Fruit fly (Drosophila melanogaster) whole organism: ENCODE results near the gene PH4alphaNE2.
A peak's percentile ranks its signal among the peaks of the same experiment; 100 is the strongest.

Experiments used
- CG8478 ChIP-seq: fragments of >200 bp; optimal IDR thresholded peaks from 2 replicates; lab custom pipeline; 2018; ENCODE audit warnings: inconsistent platforms
- Dll ChIP-seq: fragments of >200 bp; optimal IDR thresholded peaks from 2 replicates; lab custom pipeline; 2017
- EcR ChIP-seq, 2 experiments: fragments of >200 bp; optimal IDR thresholded peaks; 2 replicates each; lab custom pipeline; 2017; ENCODE audit warnings: missing biosample characterization in 2 of 2, missing genetic modification characterization in 2 of 2, missing genetic modification reagents in 2 of 2
- pan ChIP-seq: fragments of >200 bp; optimal IDR thresholded peaks from 2 replicates; lab custom pipeline; 2017
- psq ChIP-seq: fragments of >200 bp; optimal IDR thresholded peaks from 2 replicates; lab custom pipeline; 2017
- usp ChIP-seq: fragments of >200 bp; optimal IDR thresholded peaks from 2 replicates; lab custom pipeline; 2017; ENCODE audit warnings: missing biosample characterization, missing genetic modification characterization, mixed read lengths

PH4alphaNE2 gene

DNA sequence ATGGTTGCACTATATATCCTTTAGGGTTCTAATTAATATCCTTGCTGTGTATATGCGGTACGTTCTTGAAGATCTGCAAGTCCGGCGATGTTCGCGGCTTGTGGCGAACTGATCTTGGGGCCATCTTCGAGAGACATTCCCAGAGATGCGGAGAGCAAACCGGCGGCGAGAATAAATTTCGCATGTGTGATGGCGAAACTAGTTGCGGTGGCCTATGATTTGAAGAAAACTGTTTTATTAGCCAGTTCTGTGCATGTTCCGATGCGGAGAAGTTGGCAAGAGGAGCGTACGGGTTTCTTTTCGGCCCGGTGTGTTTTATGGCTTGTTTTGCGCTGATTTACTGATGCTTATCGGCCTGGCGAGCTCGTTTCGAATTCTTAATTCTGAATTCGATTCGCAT is 11.8 kb downstream of the PH4alphaNE2 start, which contains the start of gene PH4alphaNE1:
Gene PH4alphaNE1, minus strand, starts transcription at position 101 of the 400 bp plus-strand sequence.
- TF ChIP-seq pan (lab: Kevin White, UChicago) (no peak), Dll (lab: Kevin White, UChicago) (no peak), psq (no peak), usp (GFP tag; lab: Kevin White, UChicago) (no peak), CG8478 (lab: Kevin White, UChicago) (no peak), EcR (GFP tag; optimal IDR thresholded peaks at IDR 0.05; lab: Kevin White, UChicago) (no peak)

DNA sequence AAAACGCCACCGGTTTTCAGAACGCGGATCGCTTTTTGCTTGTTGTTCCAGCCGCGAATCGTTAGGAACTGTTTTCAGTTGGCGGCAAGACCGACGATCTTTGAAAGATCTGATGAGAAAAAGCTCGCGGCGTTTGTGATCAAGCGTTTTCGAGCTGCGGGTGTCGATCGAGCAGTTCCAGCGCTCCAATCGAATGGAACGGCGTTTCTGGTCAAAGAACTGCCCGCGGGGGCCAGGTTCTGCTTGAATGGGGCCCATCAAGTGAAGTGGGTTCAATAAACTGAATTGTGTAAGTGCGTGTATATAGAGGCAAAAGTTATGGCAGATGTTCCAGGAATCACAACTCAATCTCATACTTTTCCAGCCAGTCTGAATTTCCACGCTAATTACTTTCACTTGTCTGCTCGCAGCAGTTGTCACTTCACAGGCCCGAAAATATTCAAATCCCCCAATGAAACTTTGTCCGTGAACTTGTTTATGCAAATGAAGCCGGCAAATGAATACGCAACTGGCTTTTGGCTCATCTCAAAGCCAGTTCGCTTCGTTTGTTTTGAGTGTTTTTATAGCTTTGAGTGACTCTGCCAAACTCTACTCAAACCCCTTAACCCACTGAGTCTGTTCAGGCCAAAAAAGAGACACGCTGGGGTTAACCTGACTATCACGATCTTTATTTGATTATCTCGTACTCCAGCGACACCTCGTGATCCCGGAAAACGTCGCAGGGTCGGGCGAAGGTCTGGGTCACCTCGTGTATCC is 15.7 kb downstream of the PH4alphaNE2 start, which contains the start of gene PH4alphaMP:
Gene PH4alphaMP, minus strand, starts transcription at position 51 of the 756 bp plus-strand sequence.
- no peak for TF ChIP-seq pan (lab: Kevin White, UChicago)
- peak in 1 of 2 experiments; percentile 41 for TF ChIP-seq EcR (GFP tag; optimal IDR thresholded peaks at IDR 0.05; lab: Kevin White, UChicago)

dm6 chr3R:30489797-30490196 is 22.2 kb downstream of the PH4alphaNE2 start, which contains the start of gene PH4alphaSG2:
PH4alphaSG2 (plus strand) TSS chr3R:30490074.
- TF ChIP-seq Dll (lab: Kevin White, UChicago) (no peak), psq (no peak), EcR (GFP tag; optimal IDR thresholded peaks at IDR 0.05; lab: Kevin White, UChicago) (no peak), CG8478 (lab: Kevin White, UChicago) (no peak), usp (GFP tag; lab: Kevin White, UChicago) (no peak), pan (lab: Kevin White, UChicago) (no peak)

DNA sequence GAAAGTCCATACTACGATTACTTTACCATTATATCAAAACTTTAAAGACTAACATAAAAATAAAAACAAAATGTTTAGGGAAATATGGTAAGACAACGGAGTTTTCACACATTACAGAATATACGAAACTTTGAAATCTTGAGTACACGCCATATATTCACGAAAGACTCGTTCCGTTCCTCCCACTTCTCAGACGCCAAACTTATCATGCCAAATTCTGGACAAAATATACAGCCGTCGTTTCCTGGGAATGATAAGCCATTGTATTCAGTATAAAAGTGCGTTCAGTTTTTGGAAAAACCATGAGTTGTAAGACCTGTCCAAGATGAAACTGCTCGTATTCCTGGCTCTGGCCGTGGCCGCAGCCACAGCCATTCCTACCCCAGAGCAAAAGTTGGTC is 23.4 kb downstream of the PH4alphaNE2 start, which contains the start of gene Jon99Fi:
Gene Jon99Fi, plus strand, starts transcription at position 301 of the 400 bp plus-strand sequence.
- no peak for TF ChIP-seq usp (GFP tag; lab: Kevin White, UChicago)
- no peak for TF ChIP-seq pan (lab: Kevin White, UChicago)

dm6 chr3R:30487828-30488227 is 24.2 kb downstream of the PH4alphaNE2 start, which contains the start of gene Jon99Fii:
Jon99Fii (minus strand) TSS chr3R:30487928.
- TF ChIP-seq Dll (lab: Kevin White, UChicago) (no peak), pan (lab: Kevin White, UChicago) (no peak), EcR (GFP tag; optimal IDR thresholded peaks at IDR 0.05; lab: Kevin White, UChicago) (no peak), CG8478 (lab: Kevin White, UChicago) (no peak), psq (no peak), usp (GFP tag; lab: Kevin White, UChicago) (no peak)

dm6 chr3R:30476367-30476766 is 35.6 kb downstream of the PH4alphaNE2 start, which contains the start of gene spdo:
spdo (plus strand) TSS chr3R:30476684.
- TF ChIP-seq Dll (lab: Kevin White, UChicago), result no peak
- no peak for TF ChIP-seq EcR (GFP tag; optimal IDR thresholded peaks at IDR 0.05; lab: Kevin White, UChicago)
- TF ChIP-seq psq, result no peak
- no peak for TF ChIP-seq CG8478 (lab: Kevin White, UChicago)
- TF ChIP-seq usp (GFP tag; lab: Kevin White, UChicago), result no peak
- TF ChIP-seq pan (lab: Kevin White, UChicago), result no peak

dm6 chr3R:30475910-30476309 is 36.1 kb downstream of the PH4alphaNE2 start:
- TF ChIP-seq Dll (lab: Kevin White, UChicago) (no peak), EcR (GFP tag; optimal IDR thresholded peaks at IDR 0.05; lab: Kevin White, UChicago) (no peak), pan (lab: Kevin White, UChicago) (peak; percentile 19), usp (GFP tag; lab: Kevin White, UChicago) (no peak), CG8478 (lab: Kevin White, UChicago) (no peak)

DNA sequence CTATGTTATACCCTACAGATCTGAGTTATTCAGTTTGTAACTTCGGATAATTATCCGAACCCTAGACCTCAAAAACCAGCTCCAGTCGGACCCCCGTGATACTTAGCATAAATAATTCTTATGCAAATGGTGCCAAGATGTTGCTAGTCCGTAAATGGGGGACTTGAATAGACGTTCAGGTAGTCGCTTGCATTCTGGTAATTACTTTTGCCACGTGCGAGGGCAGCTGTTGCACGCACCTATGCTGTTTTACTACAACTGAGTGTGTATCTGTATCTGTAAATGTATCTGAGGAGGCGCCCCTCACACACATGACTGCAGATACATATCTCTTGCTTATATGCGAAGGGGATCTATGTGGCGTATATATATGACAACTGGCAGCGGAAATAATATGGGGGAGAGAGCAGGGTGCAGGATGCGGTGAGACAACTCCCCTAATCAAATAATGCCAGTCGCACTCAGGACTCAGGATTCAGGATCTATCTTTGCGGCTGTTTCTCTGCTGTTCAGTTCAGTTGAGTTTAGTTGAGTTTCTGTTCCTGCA is 37.3 kb downstream of the PH4alphaNE2 start:
- TF ChIP-seq usp (GFP tag; lab: Kevin White, UChicago) (no peak), EcR (GFP tag; optimal IDR thresholded peaks at IDR 0.05; lab: Kevin White, UChicago) (no peak), pan (lab: Kevin White, UChicago) (no peak), CG8478 (lab: Kevin White, UChicago) (no peak), Dll (lab: Kevin White, UChicago) (no peak), psq (no peak)

dm6 chr3R:30472331-30472730 is 39.7 kb downstream of the PH4alphaNE2 start:
- TF ChIP-seq Dll (lab: Kevin White, UChicago) (no peak), usp (GFP tag; lab: Kevin White, UChicago) (no peak), psq (no peak), pan (lab: Kevin White, UChicago) (no peak), CG8478 (lab: Kevin White, UChicago) (no peak), EcR (GFP tag; optimal IDR thresholded peaks at IDR 0.05; lab: Kevin White, UChicago) (no peak)

dm6 chr3R:30470690-30471089 is 41.3 kb downstream of the PH4alphaNE2 start:
- TF ChIP-seq pan (lab: Kevin White, UChicago), result no peak
- TF ChIP-seq EcR (GFP tag; optimal IDR thresholded peaks at IDR 0.05; lab: Kevin White, UChicago), result no peak
- no peak for TF ChIP-seq psq
- no peak for TF ChIP-seq usp (GFP tag; lab: Kevin White, UChicago)

DNA sequence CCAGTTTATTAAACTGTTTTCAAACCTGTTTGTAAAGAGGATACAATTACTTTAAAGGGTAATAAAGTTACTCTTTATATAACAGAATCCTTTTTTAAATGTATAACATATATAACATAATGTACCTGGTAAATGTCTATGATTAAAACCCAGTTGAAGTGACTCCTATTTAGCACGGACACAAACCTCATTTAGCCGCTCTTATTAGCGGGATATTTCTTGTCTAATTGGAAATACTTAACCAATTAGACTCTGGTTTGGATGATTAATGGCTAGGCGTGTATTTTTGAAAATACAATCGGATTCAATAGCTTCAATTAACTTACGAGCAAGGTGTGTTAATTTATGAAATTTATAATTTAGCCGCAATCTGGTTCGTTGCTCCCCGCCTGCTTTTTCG is 45.0 kb downstream of the PH4alphaNE2 start:
- TF ChIP-seq pan (lab: Kevin White, UChicago), result no peak
- no peak for TF ChIP-seq Dll (lab: Kevin White, UChicago)
- TF ChIP-seq usp (GFP tag; lab: Kevin White, UChicago), result no peak
- TF ChIP-seq CG8478 (lab: Kevin White, UChicago), result no peak
- TF ChIP-seq psq, result no peak
- no peak for TF ChIP-seq EcR (GFP tag; optimal IDR thresholded peaks at IDR 0.05; lab: Kevin White, UChicago)
